Worm (Caenorhabditis elegans): ENCODE data around the gene srsx-14.

srsx-14 gene

ce11 chrIV:5580588-5581308 lies 46.2 kb downstream of the srsx-14 start:
- peak; percentile 75 for TF ChIP-seq pha-4 (tag; optimal IDR thresholded peaks at IDR 0.05)
- TF ChIP-seq jun-1 (tag; optimal IDR thresholded peaks at IDR 0.05): peak; percentile 18
- peak; percentile 70 for TF ChIP-seq pqm-1 (tag; optimal IDR thresholded peaks at IDR 0.05)
- no peak for TF ChIP-seq nhr-76 (tag; optimal IDR thresholded peaks at IDR 0.05)
- TF ChIP-seq egl-5 (tag; optimal IDR thresholded peaks at IDR 0.05): peak; percentile 49
- TF ChIP-seq elt-2 (tag; optimal IDR thresholded peaks at IDR 0.05): peak; percentile 32
